Fruit fly (Drosophila melanogaster): ENCODE measurements around the gene AnxB11.
A peak's percentile ranks its signal among the peaks of the same experiment; 100 is the strongest.

AnxB11 gene

dm6 chrX:16448252-16449191 is 26.5 kb upstream of the AnxB11 start, which contains the start of the genes CG34015 and eIF4H1 (continued):
- TF ChIP-seq sna (GFP tag; IDR thresholded peaks at IDR 0.05; ENCODE audit: partially characterized antibody) (0 out of 2 replicates have a peak, but pooled peaks have one; percentile 12), CG1233 (GFP tag; optimal IDR thresholded peaks at IDR 0.05) (no peak), row (GFP tag; IDR thresholded peaks at IDR 0.05) (0 out of 3 replicates have a peak, but pooled peaks have one; percentile 11), schlank (tag; optimal IDR thresholded peaks at IDR 0.05) (no peak), Kr (GFP tag; optimal IDR thresholded peaks at IDR 0.05) (no peak), CG18599 (GFP tag; optimal IDR thresholded peaks at IDR 0.05) (no peak), dysf (GFP tag; IDR thresholded peaks at IDR 0.05) (no peak), CG6175 (GFP tag; IDR thresholded peaks at IDR 0.05) (no peak), trem (tag; optimal IDR thresholded peaks at IDR 0.05) (peak; percentile 52), CG15479 (GFP tag; optimal IDR thresholded peaks at IDR 0.05) (no peak), nom (GFP tag; optimal IDR thresholded peaks at IDR 0.05) (peak; percentile 89), Hmr (GFP tag; optimal IDR thresholded peaks at IDR 0.05) (no peak), pita (GFP tag; optimal IDR thresholded peaks at IDR 0.05) (peak; percentile 26), HmgZ (tag; optimal IDR thresholded peaks at IDR 0.05) (peak; percentile 32), hbn (GFP tag; IDR thresholded peaks at IDR 0.05; ENCODE audit: partially characterized antibody) (peak; percentile 52), crp (GFP tag; optimal IDR thresholded peaks at IDR 0.05) (peak in 1 of 2 experiments; percentile 79), da (GFP tag; optimal IDR thresholded peaks at IDR 0.05) (no peak), Antp (GFP tag; optimal IDR thresholded peaks at IDR 0.05) (no peak), CG10209 (GFP tag; optimal IDR thresholded peaks at IDR 0.05) (no peak), ttk (GFP tag; IDR thresholded peaks at IDR 0.05) (no peak), B-H1 (GFP tag; IDR thresholded peaks at IDR 0.05) (no peak), inv (GFP tag; IDR thresholded peaks at IDR 0.05; ENCODE audit: partially characterized antibody) (peak; percentile 50; the same call in 1 of the 2 replicates), sob (GFP tag; IDR thresholded peaks at IDR 0.05) (no peak), CG31388 (GFP tag; optimal IDR thresholded peaks at IDR 0.05) (no peak), CG33213 (GFP tag; optimal IDR thresholded peaks at IDR 0.05) (peak; percentile 35), Pdp1 (GFP tag; optimal IDR thresholded peaks at IDR 0.05) (peak in 1 of 2 experiments; percentile 50), Mes4 (GFP tag; optimal IDR thresholded peaks at IDR 0.05) (no peak), CG8388 (GFP tag; optimal IDR thresholded peaks at IDR 0.05) (no peak), Med (GFP tag) (peak; percentile 53), CG17361 (GFP tag; IDR thresholded peaks at IDR 0.05) (0 out of 3 replicates have a peak, but pooled peaks have one; percentile 18), esg (GFP tag; conservative IDR thresholded peaks at IDR 0.05) (no peak), sd (tag; optimal IDR thresholded peaks at IDR 0.05) (peak; percentile 34), gcm2 (GFP tag; optimal IDR thresholded peaks at IDR 0.05) (no peak), CG10431 (GFP tag; optimal IDR thresholded peaks at IDR 0.05) (no peak), CG30020 (tag; optimal IDR thresholded peaks at IDR 0.05) (peak; percentile 34), pzg (GFP tag; optimal IDR thresholded peaks at IDR 0.05) (peak; percentile 78), CG8924 (tag; optimal IDR thresholded peaks at IDR 0.05) (peak; percentile 6), Jarid2 (GFP tag; optimal IDR thresholded peaks at IDR 0.05) (no peak), CG11398 (GFP tag; optimal IDR thresholded peaks at IDR 0.05) (no peak), CG1603 (tag; optimal IDR thresholded peaks at IDR 0.05) (peak; percentile 12), CG34422 (GFP tag; IDR thresholded peaks at IDR 0.05) (peak; percentile 68; the same call in 1 of the 3 replicates), Neu2 (GFP tag; optimal IDR thresholded peaks at IDR 0.05; ENCODE audit: borderline replicate concordance) (no peak), CG12104 (GFP tag; optimal IDR thresholded peaks at IDR 0.05) (no peak), CG13424 (tag; optimal IDR thresholded peaks at IDR 0.05) (no peak), sc (optimal IDR thresholded peaks at IDR 0.05) (no peak), sc (GFP tag; optimal IDR thresholded peaks at IDR 0.05) (no peak), Dip2 (GFP tag; IDR thresholded peaks at IDR 0.05) (no peak)

All from whole organism, embryonic.